Worm (Caenorhabditis elegans) whole organism, L3 larva: Measurements from ENCODE around the gene K08D10.13.
A peak's percentile ranks its signal among the peaks of the same experiment; 100 is the strongest.
"Not testable (repeated sequence)": the region's sequence is repeated elsewhere in the genome, so short reads cannot be mapped to it uniquely, and the experiment has no call there.

Source experiments
- R02D3.7 ChIP-seq: fragments of 150-350 bp; optimal IDR thresholded peaks from 2 replicates; lab custom pipeline; 2014; ENCODE audit warnings: missing biosample characterization, missing genetic modification characterization
- ZK546.5 ChIP-seq: sonication (generic microtip); optimal IDR thresholded peaks from 2 replicates; lab custom pipeline; 2017; ENCODE audit warnings: missing biosample characterization, missing genetic modification characterization
- aly-2 ChIP-seq: fragments of 150-350 bp; optimal IDR thresholded peaks from 2 replicates; lab custom pipeline; 2014; ENCODE audit warnings: missing biosample characterization, missing genetic modification characterization
- ama-1 ChIP-seq: fragments of 150-350 bp; optimal IDR thresholded peaks from 2 replicates; lab custom pipeline; 2018
- ceh-28 ChIP-seq: fragments of 150-350 bp; optimal IDR thresholded peaks from 2 replicates; lab custom pipeline; 2014; ENCODE audit warnings: missing biosample characterization, missing genetic modification reagents, missing genetic modification characterization
- ceh-82 ChIP-seq: fragments of 150-350 bp; optimal IDR thresholded peaks from 2 replicates; lab custom pipeline; 2014; ENCODE audit warnings: missing biosample characterization, missing genetic modification characterization
- daf-12 ChIP-seq: fragments of 150-350 bp; optimal IDR thresholded peaks from 2 replicates; lab custom pipeline; 2014; ENCODE audit warnings: missing biosample characterization, missing genetic modification reagents, missing genetic modification characterization
- egl-5 ChIP-seq: fragments of 150-350 bp; optimal IDR thresholded peaks from 2 replicates; lab custom pipeline; 2017; ENCODE audit warnings: missing biosample characterization, missing genetic modification reagents, missing genetic modification characterization, inconsistent platforms
- elt-2 ChIP-seq: sonication (generic microtip); optimal IDR thresholded peaks from 2 replicates; lab custom pipeline; 2016; ENCODE audit warnings: missing genetic modification reagents, mild to moderate bottlenecking, missing genetic modification characterization, missing compliant biosample characterization
- elt-3 ChIP-seq, 3 experiments: fragments of 150-350 bp in 1 of 3; sonication (generic microtip) in 2 of 3; optimal IDR thresholded peaks; 2 replicates in 2 of 3; 4 replicates in 1 of 3; lab custom pipeline; 2014 to 2017; ENCODE audit warnings: missing biosample characterization in 3 of 3, missing genetic modification characterization in 3 of 3
- eor-1 ChIP-seq, 2 experiments: fragments of 150-350 bp; optimal IDR thresholded peaks; 2 replicates each; lab custom pipeline; 2014 to 2018; ENCODE audit warnings: missing biosample characterization in 2 of 2, missing genetic modification characterization in 2 of 2
- fkh-2 ChIP-seq: fragments of 150-350 bp; optimal IDR thresholded peaks from 2 replicates; lab custom pipeline; 2014; ENCODE audit warnings: missing biosample characterization, missing genetic modification reagents, missing genetic modification characterization
- lin-39 ChIP-seq: fragments of 150-350 bp; optimal IDR thresholded peaks from 2 replicates; lab custom pipeline; 2018; ENCODE audit warnings: missing biosample characterization, missing genetic modification reagents, missing genetic modification characterization
- lsy-12 ChIP-seq: sonication (generic microtip); optimal IDR thresholded peaks from 2 replicates; lab custom pipeline; 2016; ENCODE audit warnings: mild to moderate bottlenecking, missing genetic modification characterization, missing compliant biosample characterization
- mml-1 ChIP-seq: fragments of 150-350 bp; sonication (generic microtip); optimal IDR thresholded peaks from 3 replicates; lab custom pipeline; 2014; ENCODE audit warnings: missing biosample characterization, missing genetic modification characterization
- nhr-11 ChIP-seq: fragments of 150-350 bp; optimal IDR thresholded peaks from 2 replicates; lab custom pipeline; 2014; ENCODE audit warnings: missing biosample characterization, missing genetic modification characterization
- nhr-237 ChIP-seq: fragments of 150-350 bp; optimal IDR thresholded peaks from 2 replicates; lab custom pipeline; 2014; ENCODE audit warnings: missing biosample characterization, missing genetic modification characterization
- nhr-25 ChIP-seq: sonication (generic microtip); optimal IDR thresholded peaks from 2 replicates; lab custom pipeline; 2017; ENCODE audit warnings: missing biosample characterization, missing genetic modification characterization
- nhr-28 ChIP-seq: fragments of 150-350 bp; optimal IDR thresholded peaks from 2 replicates; lab custom pipeline; 2014; ENCODE audit warnings: missing biosample characterization, missing genetic modification characterization
- nhr-43 ChIP-seq: sonication (generic microtip); optimal IDR thresholded peaks from 2 replicates; lab custom pipeline; 2016; ENCODE audit warnings: mild to moderate bottlenecking, missing genetic modification characterization, missing compliant biosample characterization; ENCODE audit not compliant: poor library complexity, severe bottlenecking
- nhr-67 ChIP-seq: fragments of 150-350 bp; optimal IDR thresholded peaks from 2 replicates; lab custom pipeline; 2014; ENCODE audit warnings: missing biosample characterization, missing genetic modification characterization
- nhr-77 ChIP-seq: fragments of 150-350 bp; optimal IDR thresholded peaks from 2 replicates; lab custom pipeline; 2014; ENCODE audit warnings: missing biosample characterization, missing genetic modification characterization
- pha-4 ChIP-seq: fragments of 150-350 bp; optimal IDR thresholded peaks from 2 replicates; lab custom pipeline; 2014; ENCODE audit warnings: missing biosample characterization, missing genetic modification reagents, missing genetic modification characterization
- pqm-1 ChIP-seq: fragments of 150-350 bp; optimal IDR thresholded peaks from 2 replicates; lab custom pipeline; 2017; ENCODE audit warnings: missing biosample characterization, missing genetic modification characterization, inconsistent platforms
- sea-2 ChIP-seq: fragments of 150-350 bp; sonication (generic microtip); optimal IDR thresholded peaks from 4 replicates; lab custom pipeline; 2014; ENCODE audit warnings: missing biosample characterization, missing genetic modification reagents, missing genetic modification characterization
- skn-1 ChIP-seq: fragments of 150-350 bp; optimal IDR thresholded peaks from 2 replicates; lab custom pipeline; 2014; ENCODE audit warnings: missing biosample characterization, missing genetic modification characterization
- snpc-4 ChIP-seq: fragments of 150-350 bp; optimal IDR thresholded peaks from 2 replicates; lab custom pipeline; 2014; ENCODE audit warnings: missing biosample characterization, missing genetic modification characterization
- tbx-2 ChIP-seq: sonication (generic microtip); optimal IDR thresholded peaks from 2 replicates; lab custom pipeline; 2016; ENCODE audit warnings: mild to moderate bottlenecking, missing genetic modification characterization, missing compliant biosample characterization
- unc-39 ChIP-seq: sonication (generic microtip); optimal IDR thresholded peaks from 4 replicates; lab custom pipeline; 2017; ENCODE audit warnings: missing biosample characterization, missing genetic modification characterization
- ztf-11 ChIP-seq: fragments of 150-350 bp; optimal IDR thresholded peaks from 2 replicates; lab custom pipeline; 2014; ENCODE audit warnings: missing biosample characterization, missing genetic modification characterization
- ztf-4 ChIP-seq: fragments of 150-350 bp; optimal IDR thresholded peaks from 2 replicates; lab custom pipeline; 2014; ENCODE audit warnings: missing biosample characterization, missing genetic modification characterization

The K08D10.13 gene

DNA sequence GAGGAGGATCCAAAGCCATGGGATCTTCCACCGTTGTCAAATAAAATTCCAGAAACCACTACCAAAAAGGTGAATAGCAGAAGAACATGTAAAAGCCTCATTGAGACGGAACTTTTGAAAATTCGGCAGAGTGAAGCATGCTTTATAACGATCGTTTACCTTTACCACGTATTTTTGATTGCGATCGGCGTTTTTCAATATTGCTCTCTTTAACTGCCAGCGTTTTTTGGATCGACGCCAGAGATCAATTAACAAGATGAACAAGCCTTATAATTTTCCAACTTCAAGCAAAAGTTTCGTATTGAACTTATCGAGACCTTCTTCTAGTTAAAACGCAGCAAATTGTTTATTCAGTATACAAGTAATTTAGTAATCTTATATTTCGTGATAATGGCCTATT lies 32.4 kb downstream of the K08D10.13 start, which contains the start of gene F49F1.10:
Gene F49F1.10, minus strand, starts transcription at position 101 of the 400 bp plus-strand sequence.
- TF ChIP-seq snpc-4 (tag; lab: Kevin White, UChicago) = no peak

DNA sequence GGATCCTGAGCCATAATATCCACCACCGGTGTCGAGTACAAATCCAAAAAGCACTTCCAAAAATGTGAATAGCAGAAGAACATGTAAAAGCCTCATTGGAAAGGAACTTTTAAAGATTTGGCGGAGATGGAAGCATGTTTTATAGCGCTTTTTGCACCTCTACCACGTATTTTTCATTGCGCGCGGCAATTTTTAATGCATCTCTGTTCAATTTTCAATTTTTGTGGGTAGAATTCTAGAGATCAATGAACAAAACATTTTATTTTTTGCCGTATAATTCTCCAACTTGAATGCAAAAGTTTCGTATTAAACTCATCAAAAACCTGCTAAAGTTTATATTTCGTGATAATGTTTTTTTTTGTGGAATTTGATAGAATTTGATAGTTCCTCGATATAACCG lies 33.9 kb downstream of the K08D10.13 start, which contains the start of gene F49F1.9:
Gene F49F1.9, minus strand, starts transcription at position 101 of the 400 bp plus-strand sequence.
- no peak for TF ChIP-seq sea-2 (GFP tag; lab: Kevin White, UChicago)
- no peak for TF ChIP-seq ceh-82 (tag; lab: Kevin White, UChicago)

DNA sequence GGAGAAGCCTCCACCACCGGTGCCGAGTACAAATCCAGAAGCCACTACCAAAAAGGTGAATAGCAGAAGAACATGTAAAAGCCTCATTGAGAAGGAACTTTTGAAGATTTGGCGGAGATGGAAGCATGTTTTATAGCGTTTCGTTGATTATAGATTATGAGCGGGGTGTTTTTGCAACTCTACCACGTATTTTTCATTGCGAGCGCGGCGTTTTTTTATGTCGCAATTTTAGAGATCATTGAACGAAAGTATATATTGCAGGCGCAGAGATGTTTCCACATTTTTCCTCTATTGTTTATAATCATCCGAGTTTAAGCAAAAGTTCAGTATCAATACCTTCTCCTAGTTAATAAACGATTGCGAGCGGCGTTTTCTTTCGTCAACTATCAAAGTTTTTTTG lies 35.6 kb downstream of the K08D10.13 start, which contains the start of gene F49F1.17:
Gene F49F1.17, minus strand, starts transcription at position 101 of the 400 bp plus-strand sequence.
- TF ChIP-seq elt-2 (tag; lab: Kevin White, UChicago) (no peak), daf-12 (tag; lab: Kevin White, UChicago) (no peak), fkh-2 (tag; lab: Kevin White, UChicago) (no peak), unc-39 (tag; lab: Kevin White, UChicago) (no peak), skn-1 (tag; lab: Kevin White, UChicago) (no peak), snpc-4 (tag; lab: Kevin White, UChicago) (no peak), eor-1 (tag; optimal IDR thresholded peaks at IDR 0.05; lab: Kevin White, UChicago) (no peak), R02D3.7 (tag; lab: Kevin White, UChicago) (no peak), ama-1 (no peak), tbx-2 (tag; lab: Kevin White, UChicago) (no peak), nhr-43 (tag; lab: Kevin White, UChicago) (no peak), sea-2 (GFP tag; lab: Kevin White, UChicago) (no peak), nhr-28 (tag; lab: Kevin White, UChicago) (no peak), ztf-4 (no peak), ztf-11 (tag; lab: Kevin White, UChicago) (no peak), nhr-25 (tag; lab: Kevin White, UChicago) (no peak)

DNA sequence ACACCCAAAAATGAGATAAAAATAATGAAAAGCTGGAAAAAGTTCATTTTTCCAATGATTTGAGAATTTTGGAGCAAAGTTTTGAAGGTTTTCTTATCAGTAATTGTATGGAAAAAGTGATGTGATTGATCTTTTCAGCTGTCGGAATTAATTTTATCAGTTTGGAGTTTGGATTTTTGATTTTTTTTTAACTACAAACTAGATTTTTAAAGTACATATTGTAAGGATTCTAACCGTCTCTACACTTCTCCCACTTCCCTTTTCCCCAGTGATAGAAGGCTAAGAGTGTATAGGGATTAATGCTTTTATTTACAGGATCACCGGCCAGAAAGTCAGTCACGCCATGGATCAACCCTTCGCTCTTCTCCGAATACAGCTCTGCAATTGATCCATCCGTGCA lies 45.7 kb downstream of the K08D10.13 start, which contains the start of gene F49F1.7:
Gene F49F1.7, minus strand, starts transcription at position 101 of the 400 bp plus-strand sequence.
- TF ChIP-seq ztf-4; ZK546.5; nhr-67 (tag; lab: Kevin White, UChicago): not testable (repeated sequence)

DNA sequence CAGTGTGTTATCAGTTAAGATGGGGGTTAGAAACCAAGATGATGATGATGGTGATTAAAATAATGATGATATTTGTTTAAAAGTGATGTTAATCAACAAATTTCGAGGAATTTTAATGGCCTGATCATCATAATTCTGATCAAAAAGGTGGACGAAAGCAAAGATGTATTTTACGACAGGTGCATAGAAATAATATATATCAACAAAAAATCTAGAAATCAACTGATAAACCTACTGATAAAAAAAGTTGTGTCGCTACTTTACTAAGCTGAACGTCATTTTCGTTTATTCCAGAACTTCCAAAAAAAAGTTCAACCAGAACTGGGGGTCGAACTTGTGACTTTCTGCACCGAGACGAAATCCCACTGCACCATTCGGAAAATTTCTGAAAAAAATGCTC lies 48.3 kb downstream of the K08D10.13 start, which contains the start of gene mul-1:
Gene mul-1, minus strand, starts transcription at position 84 of the 400 bp plus-strand sequence.
- TF ChIP-seq pha-4 (no peak), nhr-28 (tag; lab: Kevin White, UChicago) (no peak), elt-2 (tag; lab: Kevin White, UChicago) (peak; percentile 69)

DNA sequence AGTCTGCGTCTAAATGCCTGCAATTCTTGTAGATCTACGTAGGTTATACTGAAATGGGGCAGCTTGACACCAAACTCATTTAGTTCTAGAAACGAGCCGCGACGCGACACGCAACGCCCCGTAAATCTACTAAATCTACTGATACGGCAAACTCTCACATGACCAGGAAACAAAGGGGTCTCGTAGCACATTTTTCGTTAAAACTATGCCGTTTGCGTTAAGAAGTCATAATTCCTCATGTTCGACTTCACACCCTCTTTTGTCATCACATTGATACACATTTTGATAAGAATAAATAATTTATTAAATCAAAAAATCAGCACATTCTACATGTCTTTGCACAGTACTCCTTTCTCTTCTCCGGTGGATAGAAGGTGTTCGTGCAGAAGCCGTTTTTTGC lies 50.3 kb downstream of the K08D10.13 start:
- TF ChIP-seq elt-2 (tag; lab: Kevin White, UChicago) (peak; percentile 77), nhr-237 (tag; lab: Kevin White, UChicago) (no peak), elt-3 (tag; optimal IDR thresholded peaks at IDR 0.05; lab: Kevin White, UChicago) (no peak), fkh-2 (tag; lab: Kevin White, UChicago) (no peak), egl-5 (tag; lab: Kevin White, UChicago) (no peak), mml-1 (no peak), lin-39 (tag; lab: Kevin White, UChicago) (no peak), eor-1 (tag; optimal IDR thresholded peaks at IDR 0.05; lab: Kevin White, UChicago) (no peak), aly-2 (tag; lab: Kevin White, UChicago) (no peak), ceh-28 (no peak), pqm-1 (tag; lab: Kevin White, UChicago) (peak; percentile 31), unc-39 (tag; lab: Kevin White, UChicago) (no peak), ztf-4 (no peak), nhr-11 (tag; lab: Kevin White, UChicago) (no peak), nhr-43 (tag; lab: Kevin White, UChicago) (no peak), lsy-12 (no peak), daf-12 (tag; lab: Kevin White, UChicago) (no peak), nhr-77 (tag; lab: Kevin White, UChicago) (no peak)
- TF ChIP-seq, all 47 proteins: peak for 2
